Worm (Caenorhabditis elegans): ENCODE data around the gene srg-11.

ce11 chrIII:4646246-4646645 lies 33.6 kb upstream of the srg-11 start, which contains the start of gene pqn-29:
- TF ChIP-seq flh-1 (GFP tag; optimal IDR thresholded peaks at IDR 0.05) (no peak), ztf-11 (tag; optimal IDR thresholded peaks at IDR 0.05) (no peak), snpc-4 (tag; optimal IDR thresholded peaks at IDR 0.05) (no peak), nhr-237 (tag; optimal IDR thresholded peaks at IDR 0.05) (no peak), nhr-76 (tag; optimal IDR thresholded peaks at IDR 0.05) (no peak), lsy-2 (tag; optimal IDR thresholded peaks at IDR 0.05) (no peak), nhr-28 (tag; optimal IDR thresholded peaks at IDR 0.05) (no peak), cnd-1 (tag; optimal IDR thresholded peaks at IDR 0.05) (no peak), nhr-2 (tag; optimal IDR thresholded peaks at IDR 0.05) (no peak)
